Worm (Caenorhabditis elegans) whole organism, L3 larva: ENCODE measurements around the gene C17F4.8.

Experiments used
- ama-1 ChIP-seq: fragments of 150-350 bp; optimal IDR thresholded peaks from 2 replicates; lab custom pipeline; 2018
- elt-1 ChIP-seq: fragments of 150-350 bp; optimal IDR thresholded peaks from 2 replicates; lab custom pipeline; 2014; ENCODE audit warnings: missing biosample characterization, missing genetic modification characterization
- nfya-1 ChIP-seq: sonication (generic microtip); optimal IDR thresholded peaks from 2 replicates; lab custom pipeline; 2017; ENCODE audit warnings: missing genetic modification characterization, mild to moderate bottlenecking, missing compliant biosample characterization, antibody characterized with exemption, moderate library complexity; ENCODE audit not compliant: insufficient read depth
- nhr-77 ChIP-seq: fragments of 150-350 bp; optimal IDR thresholded peaks from 2 replicates; lab custom pipeline; 2014; ENCODE audit warnings: missing biosample characterization, missing genetic modification characterization
- snpc-4 ChIP-seq: fragments of 150-350 bp; optimal IDR thresholded peaks from 2 replicates; lab custom pipeline; 2014; ENCODE audit warnings: missing biosample characterization, missing genetic modification characterization
- unc-62 ChIP-seq: fragments of 150-350 bp; sonication (generic microtip); optimal IDR thresholded peaks from 4 replicates; lab custom pipeline; 2014; ENCODE audit warnings: missing biosample characterization, missing genetic modification reagents, missing genetic modification characterization
- ztf-11 ChIP-seq: fragments of 150-350 bp; optimal IDR thresholded peaks from 2 replicates; lab custom pipeline; 2014; ENCODE audit warnings: missing biosample characterization, missing genetic modification characterization

ce11 chrII:3274923-3275322 is 40.3 kb upstream of the C17F4.8 start, which contains the start of gene F02E11.3:
- no peak for TF ChIP-seq unc-62 (GFP tag; lab: Kevin White, UChicago)
- TF ChIP-seq nhr-77 (tag; lab: Kevin White, UChicago): no peak
- no peak for TF ChIP-seq elt-1
- no peak for TF ChIP-seq ztf-11 (tag; lab: Kevin White, UChicago)
- no peak for TF ChIP-seq ama-1 (lab: Kevin White, UChicago)
- no peak for TF ChIP-seq snpc-4
- no peak for TF ChIP-seq nfya-1
